Worm (Caenorhabditis elegans) whole organism, midembryonic: ENCODE data around the gene tdpo-1.

Experiments
- T22C8.4 ChIP-seq: fragments of 200-800 bp; sonication (Bioruptor generic); IDR thresholded peaks from 2 replicates; pipeline ENCODE4 v1.3.6; 2022; ENCODE audit warnings: missing genetic modification characterization, missing compliant biosample characterization
- cog-1 ChIP-seq: sonication (generic microtip); optimal IDR thresholded peaks from 2 replicates; lab custom pipeline; 2016; ENCODE audit warnings: missing genetic modification characterization, missing compliant biosample characterization
- flt-1 ChIP-seq: fragments of 200-800 bp; sonication (Bioruptor generic); IDR thresholded peaks from 2 replicates; pipeline ENCODE4 v1.3.6; 2022; ENCODE audit warnings: missing genetic modification characterization, missing compliant biosample characterization
- klf-2 ChIP-seq: fragments of 200-800 bp; sonication (Bioruptor generic); conservative IDR thresholded peaks from 2 replicates; pipeline ENCODE4 v1.3.6; 2022; ENCODE audit warnings: missing genetic modification reagents, missing genetic modification characterization, missing compliant biosample characterization
- med-1 ChIP-seq: sonication (generic microtip); optimal IDR thresholded peaks from 2 replicates; lab custom pipeline; 2017; ENCODE audit warnings: missing genetic modification characterization, mild to moderate bottlenecking, missing compliant biosample characterization, antibody characterized with exemption, missing genetic modification reagents; ENCODE audit not compliant: insufficient read depth
- ref-1 ChIP-seq: fragments of 200-800 bp; sonication (Bioruptor generic); conservative IDR thresholded peaks from 2 replicates; pipeline ENCODE4 v1.3.6; 2022; ENCODE audit warnings: missing genetic modification reagents, missing genetic modification characterization, missing compliant biosample characterization
- tab-1 ChIP-seq: fragments of 200-800 bp; sonication (Bioruptor generic); IDR thresholded peaks from 2 replicates; pipeline ENCODE4 v1.3.6; 2022; ENCODE audit warnings: missing genetic modification characterization, missing compliant biosample characterization
- ztf-23 ChIP-seq: fragments of 200-800 bp; sonication (Bioruptor generic); IDR thresholded peaks from 2 replicates; pipeline ENCODE4 v1.3.6; 2022; ENCODE audit warnings: missing genetic modification reagents, missing genetic modification characterization, missing compliant biosample characterization
- ztf-29 ChIP-seq: fragments of 200-800 bp; sonication (Bioruptor generic); IDR thresholded peaks from 2 replicates; pipeline ENCODE4 v1.3.6; 2022; ENCODE audit warnings: missing genetic modification reagents, missing genetic modification characterization, missing compliant biosample characterization

DNA sequence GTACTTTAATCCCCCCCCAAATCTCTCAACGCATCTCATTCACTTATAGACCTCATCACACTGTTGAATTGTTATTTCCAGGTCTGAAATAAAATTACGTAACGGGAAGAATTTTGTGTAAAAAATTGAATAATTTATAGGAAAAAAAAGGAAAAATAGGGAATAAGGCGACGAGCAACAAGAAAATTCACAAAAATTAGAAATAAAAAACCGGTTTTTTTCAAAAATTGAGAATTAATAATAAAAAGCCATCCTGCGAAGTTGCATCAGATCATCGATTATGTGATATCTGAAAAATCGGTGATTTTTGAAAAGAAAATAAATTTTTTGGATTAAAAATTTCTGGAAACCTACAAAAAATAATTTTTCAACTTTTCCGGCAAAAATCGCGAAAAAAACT lies 49.3 kb downstream of the tdpo-1 start:
- TF ChIP-seq med-1 (GFP tag; lab: Kevin White, UChicago): no peak
- TF ChIP-seq T22C8.4 (GFP tag; lab: Robert Waterston, UW): no peak
- TF ChIP-seq cog-1 (tag; lab: Kevin White, UChicago): no peak
- TF ChIP-seq ref-1 (GFP tag; lab: Robert Waterston, UW): no peak
- no peak for TF ChIP-seq klf-2
- TF ChIP-seq tab-1 (GFP tag; lab: Robert Waterston, UW): no peak
- no peak for TF ChIP-seq flt-1 (GFP tag; lab: Robert Waterston, UW)
- no peak for TF ChIP-seq ztf-23 (GFP tag; lab: Robert Waterston, UW)
- no peak for TF ChIP-seq ztf-29 (GFP tag; lab: Robert Waterston, UW)
